Worm (Caenorhabditis elegans): ENCODE results near the gene twk-2.

The twk-2 gene

DNA sequence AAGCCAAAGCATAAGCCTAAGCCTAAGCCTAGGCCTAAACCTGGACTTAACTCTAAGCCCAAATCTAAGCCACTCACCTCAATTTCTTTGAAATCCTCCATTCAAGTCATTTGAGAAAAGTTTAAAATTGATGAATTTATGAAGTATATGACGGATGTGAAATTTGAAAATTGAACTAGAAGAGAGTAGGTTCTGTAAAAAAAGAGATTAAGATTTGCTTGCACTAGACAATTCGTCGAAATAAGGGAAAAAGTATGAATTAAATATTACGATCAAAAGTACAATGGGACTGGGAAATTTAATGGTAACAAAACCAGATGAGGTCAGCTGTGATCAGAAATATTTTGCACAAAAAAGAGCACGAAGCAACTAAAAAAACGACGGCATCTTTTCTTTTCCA lies at the start of gene twk-2:
Gene twk-2, minus strand, starts transcription at position 101 of the 400 bp plus-strand sequence.
- no peak for TF ChIP-seq hlh-8 (tag; optimal IDR thresholded peaks at IDR 0.05)
- TF ChIP-seq sox-2 (GFP tag; IDR thresholded peaks at IDR 0.05) = no peak
- TF ChIP-seq eyg-1 (tag; optimal IDR thresholded peaks at IDR 0.05) = no peak
- no peak for TF ChIP-seq T23F11.4 (GFP tag; optimal IDR thresholded peaks at IDR 0.05)
- TF ChIP-seq nfya-1 (tag; optimal IDR thresholded peaks at IDR 0.05) = no peak
- TF ChIP-seq unc-55 (GFP tag; optimal IDR thresholded peaks at IDR 0.05) = no peak
- TF ChIP-seq ceh-19 (GFP tag; optimal IDR thresholded peaks at IDR 0.05) = no peak
- no peak for TF ChIP-seq pat-9 (tag; optimal IDR thresholded peaks at IDR 0.05)
- TF ChIP-seq ceh-6 (GFP tag; optimal IDR thresholded peaks at IDR 0.05) = no peak
- TF ChIP-seq dve-1 (tag; optimal IDR thresholded peaks at IDR 0.05) = no peak
- TF ChIP-seq ceh-14 (tag; optimal IDR thresholded peaks at IDR 0.05) = no peak
- TF ChIP-seq ceh-31 (tag; optimal IDR thresholded peaks at IDR 0.05) = no peak
- TF ChIP-seq elt-2 (tag; optimal IDR thresholded peaks at IDR 0.05) = no peak
- TF ChIP-seq npax-4 (tag; optimal IDR thresholded peaks at IDR 0.05) = no peak
- no peak for TF ChIP-seq C38D4.7 (GFP tag; optimal IDR thresholded peaks at IDR 0.05)
- no peak for TF ChIP-seq K02D7.2 (tag; optimal IDR thresholded peaks at IDR 0.05)
- no peak for TF ChIP-seq sdc-2 (tag; optimal IDR thresholded peaks at IDR 0.05)

DNA sequence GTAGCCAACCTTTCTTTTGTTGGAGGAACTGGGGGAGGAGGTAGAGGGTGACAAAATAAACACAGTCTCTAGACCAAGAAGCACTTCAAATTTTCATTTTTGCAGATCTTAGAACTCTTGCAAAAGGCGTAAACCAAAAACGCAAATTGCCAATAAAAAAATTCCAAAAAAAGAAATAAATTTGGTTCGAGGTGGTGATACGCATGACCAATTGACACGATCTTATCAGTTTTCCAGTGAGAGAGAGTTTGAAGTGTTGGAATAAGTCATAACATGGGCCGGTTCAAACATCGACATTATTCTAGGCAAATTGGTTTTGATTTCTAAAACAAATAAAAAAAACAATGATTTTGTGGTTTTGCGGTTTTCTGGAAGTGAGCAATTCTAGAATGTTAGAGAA lies 42.9 kb upstream of the twk-2 start:
- no peak for TF ChIP-seq hlh-8 (tag; optimal IDR thresholded peaks at IDR 0.05)

DNA sequence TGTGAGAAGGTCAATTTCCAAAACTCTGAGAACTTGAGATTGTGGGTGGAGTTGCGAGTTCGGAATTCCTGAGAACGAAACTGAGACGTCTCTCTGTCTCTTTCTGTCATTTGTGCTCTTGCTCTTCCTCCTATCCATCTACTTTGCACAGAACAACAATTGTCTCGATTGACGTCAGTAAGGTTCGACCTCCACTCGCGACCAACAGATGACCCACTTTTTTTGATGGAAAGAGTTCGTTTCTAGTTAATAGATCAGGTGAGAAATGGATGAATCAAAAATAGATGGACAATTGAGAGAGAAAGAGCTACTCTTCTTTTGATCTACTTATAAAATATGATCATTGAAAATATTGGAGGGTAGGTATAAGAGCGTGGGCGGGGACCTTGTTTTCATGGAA lies 41.6 kb upstream of the twk-2 start:
- TF ChIP-seq ama-1 (optimal IDR thresholded peaks at IDR 0.05) (no peak), pag-3 (tag; optimal IDR thresholded peaks at IDR 0.05; ENCODE audit: borderline replicate concordance) (no peak), dmd-4 (tag; optimal IDR thresholded peaks at IDR 0.05; ENCODE audit: borderline replicate concordance) (no peak), odd-2 (tag; optimal IDR thresholded peaks at IDR 0.05) (no peak), elt-2 (tag; optimal IDR thresholded peaks at IDR 0.05) (no peak), rnt-1 (tag; optimal IDR thresholded peaks at IDR 0.05) (no peak), nhr-232 (tag; optimal IDR thresholded peaks at IDR 0.05) (no peak), ceh-48 (tag; optimal IDR thresholded peaks at IDR 0.05) (no peak), fkh-10 (GFP tag; optimal IDR thresholded peaks at IDR 0.05) (no peak), ceh-22 (tag; optimal IDR thresholded peaks at IDR 0.05) (no peak), gmeb-2 (tag; optimal IDR thresholded peaks at IDR 0.05) (no peak), ceh-9 (tag; optimal IDR thresholded peaks at IDR 0.05) (no peak)

DNA sequence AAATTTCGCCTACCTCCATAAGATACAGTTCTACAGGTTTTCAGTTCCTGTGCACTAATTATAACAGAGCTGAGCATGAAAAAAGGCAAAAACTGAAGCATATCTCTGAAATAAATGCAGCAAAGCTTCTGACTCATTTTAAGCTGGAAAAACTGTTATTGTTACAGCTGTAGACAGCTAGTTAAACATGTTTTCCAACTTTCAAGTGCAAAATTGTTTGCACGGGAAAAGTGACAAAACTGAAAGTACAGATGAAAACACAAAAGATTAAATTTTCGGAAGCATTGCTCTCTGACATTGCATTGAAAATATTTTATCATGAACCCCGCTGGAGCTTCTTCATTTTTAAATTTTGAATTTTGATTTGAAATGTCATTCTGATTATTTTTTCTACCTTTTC lies 37.8 kb upstream of the twk-2 start, which contains the start of gene T05C1.5:
Gene T05C1.5, minus strand, starts transcription at position 101 of the 400 bp plus-strand sequence.
- TF ChIP-seq sox-2 (GFP tag; IDR thresholded peaks at IDR 0.05) = no peak
- TF ChIP-seq ceh-19 (GFP tag; optimal IDR thresholded peaks at IDR 0.05) = no peak
- no peak for TF ChIP-seq nhr-232 (tag; optimal IDR thresholded peaks at IDR 0.05)
- TF ChIP-seq Y22D7AL.16 (tag; optimal IDR thresholded peaks at IDR 0.05) = no peak
- TF ChIP-seq ceh-22 (tag; optimal IDR thresholded peaks at IDR 0.05) = no peak
- no peak for TF ChIP-seq F13H6.1 (tag; optimal IDR thresholded peaks at IDR 0.05)
- TF ChIP-seq K09A11.1 (tag; optimal IDR thresholded peaks at IDR 0.05; ENCODE audit: insufficient read depth) = no peak
- no peak for TF ChIP-seq ceh-9 (tag; optimal IDR thresholded peaks at IDR 0.05)
- no peak for TF ChIP-seq C08G9.2 (tag; optimal IDR thresholded peaks at IDR 0.05)
- TF ChIP-seq hlh-8 (tag; optimal IDR thresholded peaks at IDR 0.05) = no peak
- no peak for TF ChIP-seq gmeb-2 (tag; optimal IDR thresholded peaks at IDR 0.05)
- no peak for TF ChIP-seq pha-4 (tag; optimal IDR thresholded peaks at IDR 0.05)
- no peak for TF ChIP-seq ceh-18 (tag; optimal IDR thresholded peaks at IDR 0.05)
- no peak for TF ChIP-seq elt-2 (tag; optimal IDR thresholded peaks at IDR 0.05)
- no peak for TF ChIP-seq dmd-4 (tag; optimal IDR thresholded peaks at IDR 0.05; ENCODE audit: borderline replicate concordance)
- TF ChIP-seq rnt-1 (tag; optimal IDR thresholded peaks at IDR 0.05) = no peak

DNA sequence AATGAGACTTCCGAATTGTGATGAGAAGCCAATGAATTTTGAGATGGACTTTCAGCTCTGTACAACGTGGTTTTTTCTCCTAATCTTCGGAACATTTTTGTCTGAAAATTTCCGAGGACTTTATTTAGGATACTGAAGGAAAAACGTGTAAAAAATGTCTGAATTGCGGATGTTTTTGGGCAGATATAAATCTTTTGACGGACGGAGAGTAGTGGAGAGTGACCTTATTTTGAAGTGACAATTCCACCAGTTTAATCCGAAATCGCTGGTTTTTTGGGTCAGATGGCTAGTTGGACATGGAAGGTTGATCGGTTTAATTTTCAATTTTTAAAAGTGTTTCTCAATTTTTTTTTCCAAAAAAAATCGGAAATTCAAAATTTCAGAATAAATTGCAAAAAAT lies 36.3 kb upstream of the twk-2 start, which contains the start of gene T05C1.3:
Gene T05C1.3, minus strand, starts transcription at position 101 of the 400 bp plus-strand sequence.
- TF ChIP-seq ahr-1 (tag; optimal IDR thresholded peaks at IDR 0.05) (no peak), ets-4 (tag; optimal IDR thresholded peaks at IDR 0.05) (no peak), F13H6.1 (tag; optimal IDR thresholded peaks at IDR 0.05) (no peak), unc-42 (tag; optimal IDR thresholded peaks at IDR 0.05) (no peak), ztf-16 (tag; optimal IDR thresholded peaks at IDR 0.05) (no peak), pat-9 (tag; optimal IDR thresholded peaks at IDR 0.05) (no peak), ceh-6 (GFP tag; optimal IDR thresholded peaks at IDR 0.05) (no peak), fkh-6 (tag; optimal IDR thresholded peaks at IDR 0.05) (no peak), hlh-13 (GFP tag; optimal IDR thresholded peaks at IDR 0.05) (no peak), nhr-232 (tag; optimal IDR thresholded peaks at IDR 0.05) (no peak), pag-3 (tag; optimal IDR thresholded peaks at IDR 0.05; ENCODE audit: borderline replicate concordance) (no peak), pha-2 (tag; optimal IDR thresholded peaks at IDR 0.05) (no peak), Y22D7AL.16 (tag; optimal IDR thresholded peaks at IDR 0.05) (no peak), ref-2 (tag; optimal IDR thresholded peaks at IDR 0.05) (no peak), dve-1 (tag; optimal IDR thresholded peaks at IDR 0.05) (no peak), ceh-2 (tag; optimal IDR thresholded peaks at IDR 0.05) (no peak), sox-2 (GFP tag; IDR thresholded peaks at IDR 0.05) (no peak)
